Worm (Caenorhabditis elegans): Measurements from ENCODE around the gene F27E5.7.

Gene F27E5.7

ce11 chrII:10137358-10137757 lies 14.8 kb downstream of the F27E5.7 start, which contains the start of gene phg-1:
TSS of gene phg-1 (plus strand) at chrII:10137658.
- no peak for TF ChIP-seq aptf-3 (GFP tag; IDR thresholded peaks at IDR 0.05)
- TF ChIP-seq snpc-1.1 (tag; optimal IDR thresholded peaks at IDR 0.05; ENCODE audit: insufficient read depth) = no peak
- TF ChIP-seq attf-5 (GFP tag; optimal IDR thresholded peaks at IDR 0.05) = no peak
- no peak for TF ChIP-seq F57A8.1 (GFP tag; optimal IDR thresholded peaks at IDR 0.05)
- no peak for TF ChIP-seq K12H6.12 (tag; optimal IDR thresholded peaks at IDR 0.05)
- no peak for TF ChIP-seq mel-28 (tag; optimal IDR thresholded peaks at IDR 0.05; ENCODE audit: borderline replicate concordance)
- TF ChIP-seq egl-44 (GFP tag; IDR thresholded peaks at IDR 0.05) = no peak
- no peak for TF ChIP-seq egl-18 (GFP tag; IDR thresholded peaks at IDR 0.05)
- no peak for TF ChIP-seq ZK185.1 (tag; optimal IDR thresholded peaks at IDR 0.05; ENCODE audit: poor library complexity, severe bottlenecking)
- TF ChIP-seq hlh-12 (tag; optimal IDR thresholded peaks at IDR 0.05) = no peak
- no peak for TF ChIP-seq ztf-6 (GFP tag; IDR thresholded peaks at IDR 0.05)
- TF ChIP-seq D2030.7 (GFP tag; IDR thresholded peaks at IDR 0.05) = no peak
- no peak for TF ChIP-seq ceh-40 (GFP tag; IDR thresholded peaks at IDR 0.05)
- TF ChIP-seq tlf-1 (GFP tag; optimal IDR thresholded peaks at IDR 0.05) = no peak

ce11 chrII:10139177-10139640 lies 16.6 kb downstream of the F27E5.7 start, which contains the start of gene asah-2:
TSS of gene asah-2 (plus strand) at chrII:10139590.
- TF ChIP-seq nhr-80 (tag; optimal IDR thresholded peaks at IDR 0.05) (peak; percentile 68), ceh-91 (GFP tag; IDR thresholded peaks at IDR 0.05) (no peak), nhr-179 (tag; optimal IDR thresholded peaks at IDR 0.05) (no peak), attf-5 (GFP tag; optimal IDR thresholded peaks at IDR 0.05) (no peak), akir-1 (GFP tag; optimal IDR thresholded peaks at IDR 0.05) (no peak), hlh-26 (GFP tag; conservative IDR thresholded peaks at IDR 0.05) (no peak), F52B5.7 (tag; optimal IDR thresholded peaks at IDR 0.05) (no peak), B0336.3 (GFP tag; IDR thresholded peaks at IDR 0.05) (no peak)

- TF ChIP-seq ceh-100 (GFP tag; IDR thresholded peaks at IDR 0.05) = no peak
- TF ChIP-seq F52B5.7 (tag; optimal IDR thresholded peaks at IDR 0.05) = no peak
- no peak for TF ChIP-seq akir-1 (GFP tag; optimal IDR thresholded peaks at IDR 0.05)
- no peak for TF ChIP-seq F23B12.7 (tag; optimal IDR thresholded peaks at IDR 0.05; ENCODE audit: insufficient read depth)
- TF ChIP-seq aptf-3 (GFP tag; IDR thresholded peaks at IDR 0.05) = no peak
- no peak for TF ChIP-seq Y67H2A.10 (GFP tag; conservative IDR thresholded peaks at IDR 0.05)
- no peak for TF ChIP-seq ceh-58 (GFP tag; IDR thresholded peaks at IDR 0.05)
Measured at ce11 chrII:10144092-10144491, 21.5 kb downstream of the F27E5.7 start, which contains the start of gene F27E5.3. TSS of gene F27E5.3 (minus strand) at chrII:10144192.

ce11 chrII:10146488-10146887 lies 23.9 kb downstream of the F27E5.7 start, which contains the start of gene pax-3:
TSS of gene pax-3 (plus strand) at chrII:10146570.
- TF ChIP-seq ets-4 (GFP tag; optimal IDR thresholded peaks at IDR 0.05) = peak; percentile 23
- TF ChIP-seq zfh-2 (GFP tag; conservative IDR thresholded peaks at IDR 0.05) = 0 out of 2 replicates have a peak, but pooled peaks have one; percentile 31
- no peak for TF ChIP-seq pha-4 (tag; optimal IDR thresholded peaks at IDR 0.05)

ce11 chrII:10147502-10147901 lies 24.9 kb downstream of the F27E5.7 start:
- TF ChIP-seq egl-18 (GFP tag; IDR thresholded peaks at IDR 0.05) = no peak
- TF ChIP-seq zim-3 (tag; optimal IDR thresholded peaks at IDR 0.05) = no peak
- TF ChIP-seq Y56A3A.18 (GFP tag; IDR thresholded peaks at IDR 0.05) = no peak
- no peak for TF ChIP-seq nfya-1 (tag; optimal IDR thresholded peaks at IDR 0.05; ENCODE audit: borderline replicate concordance, insufficient read depth)
- TF ChIP-seq ceh-27 (GFP tag; optimal IDR thresholded peaks at IDR 0.05) = no peak
- no peak for TF ChIP-seq rcor-1 (GFP tag; IDR thresholded peaks at IDR 0.05)
- TF ChIP-seq atf-7 (tag; optimal IDR thresholded peaks at IDR 0.05) = no peak
- no peak for TF ChIP-seq dpl-1 (GFP tag; optimal IDR thresholded peaks at IDR 0.05)
- no peak for TF ChIP-seq ztf-26 (tag; optimal IDR thresholded peaks at IDR 0.05)
- no peak for TF ChIP-seq unc-62 (GFP tag; optimal IDR thresholded peaks at IDR 0.05)
- no peak for TF ChIP-seq nhr-179 (tag; optimal IDR thresholded peaks at IDR 0.05)
- TF ChIP-seq F22D6.2 (tag; optimal IDR thresholded peaks at IDR 0.05) = no peak

Measured in whole organism, young adult.